Worm (Caenorhabditis elegans): Measurements from ENCODE around the gene ubc-19.

ce11 chrV:18706063-18706620 is 16.6 kb upstream of the ubc-19 start, which contains the start of gene Y17D7C.1:
- TF ChIP-seq ama-1 (optimal IDR thresholded peaks at IDR 0.05), result no peak
- TF ChIP-seq ceh-13 (GFP tag; optimal IDR thresholded peaks at IDR 0.05), result no peak
- TF ChIP-seq F13C5.2 (tag; optimal IDR thresholded peaks at IDR 0.05), result no peak
- TF ChIP-seq hnd-1 (tag; optimal IDR thresholded peaks at IDR 0.05), result no peak

All from whole organism, early embryonic.